Worm (Caenorhabditis elegans) whole organism, midembryonic: ENCODE measurements around the gene F25E5.9.

Experiments
- T22C8.4 ChIP-seq: fragments of 200-800 bp; sonication (Bioruptor generic); IDR thresholded peaks from 2 replicates; pipeline ENCODE4 v1.3.6; 2022; ENCODE audit warnings: missing genetic modification characterization, missing compliant biosample characterization
- cog-1 ChIP-seq: sonication (generic microtip); optimal IDR thresholded peaks from 2 replicates; lab custom pipeline; 2016; ENCODE audit warnings: missing genetic modification characterization, missing compliant biosample characterization
- flt-1 ChIP-seq: fragments of 200-800 bp; sonication (Bioruptor generic); IDR thresholded peaks from 2 replicates; pipeline ENCODE4 v1.3.6; 2022; ENCODE audit warnings: missing genetic modification characterization, missing compliant biosample characterization
- klf-2 ChIP-seq: fragments of 200-800 bp; sonication (Bioruptor generic); conservative IDR thresholded peaks from 2 replicates; pipeline ENCODE4 v1.3.6; 2022; ENCODE audit warnings: missing genetic modification reagents, missing genetic modification characterization, missing compliant biosample characterization
- med-1 ChIP-seq: sonication (generic microtip); optimal IDR thresholded peaks from 2 replicates; lab custom pipeline; 2017; ENCODE audit warnings: missing genetic modification characterization, mild to moderate bottlenecking, missing compliant biosample characterization, antibody characterized with exemption, missing genetic modification reagents; ENCODE audit not compliant: insufficient read depth
- ref-1 ChIP-seq: fragments of 200-800 bp; sonication (Bioruptor generic); conservative IDR thresholded peaks from 2 replicates; pipeline ENCODE4 v1.3.6; 2022; ENCODE audit warnings: missing genetic modification reagents, missing genetic modification characterization, missing compliant biosample characterization
- tab-1 ChIP-seq: fragments of 200-800 bp; sonication (Bioruptor generic); IDR thresholded peaks from 2 replicates; pipeline ENCODE4 v1.3.6; 2022; ENCODE audit warnings: missing genetic modification characterization, missing compliant biosample characterization
- ztf-23 ChIP-seq: fragments of 200-800 bp; sonication (Bioruptor generic); IDR thresholded peaks from 2 replicates; pipeline ENCODE4 v1.3.6; 2022; ENCODE audit warnings: missing genetic modification reagents, missing genetic modification characterization, missing compliant biosample characterization
- ztf-29 ChIP-seq: fragments of 200-800 bp; sonication (Bioruptor generic); IDR thresholded peaks from 2 replicates; pipeline ENCODE4 v1.3.6; 2022; ENCODE audit warnings: missing genetic modification reagents, missing genetic modification characterization, missing compliant biosample characterization

F25E5.9 gene

DNA sequence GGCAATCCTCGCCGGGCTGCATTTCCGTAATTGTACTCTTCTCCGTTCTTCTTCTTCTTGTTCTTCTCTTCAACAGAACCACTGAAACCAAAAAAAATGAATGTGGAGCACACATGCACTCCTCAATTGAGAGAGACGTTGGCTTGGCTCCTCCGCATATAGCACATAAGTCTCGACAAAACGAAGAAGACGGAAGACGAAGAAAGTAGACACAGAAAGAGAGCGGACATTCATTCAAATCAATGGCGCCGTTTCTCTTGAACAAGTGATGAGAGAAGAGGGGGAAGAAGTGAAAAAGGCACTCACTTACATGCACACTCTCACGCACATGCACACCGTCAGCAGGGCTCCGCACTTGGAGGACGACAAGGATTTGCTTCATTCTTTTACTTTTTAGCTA is at the start of gene F25E5.9:
F25E5.9 (minus strand) TSS at position 382 of the 400 bp plus-strand sequence.
- TF ChIP-seq ztf-23 (GFP tag; lab: Robert Waterston, UW) (no peak), ztf-29 (no peak), cog-1 (tag; lab: Kevin White, UChicago) (no peak), klf-2 (GFP tag; lab: Robert Waterston, UW) (no peak), flt-1 (GFP tag; lab: Robert Waterston, UW) (no peak), ref-1 (no peak), T22C8.4 (GFP tag; lab: Robert Waterston, UW) (no peak), med-1 (GFP tag; lab: Kevin White, UChicago) (no peak)

DNA sequence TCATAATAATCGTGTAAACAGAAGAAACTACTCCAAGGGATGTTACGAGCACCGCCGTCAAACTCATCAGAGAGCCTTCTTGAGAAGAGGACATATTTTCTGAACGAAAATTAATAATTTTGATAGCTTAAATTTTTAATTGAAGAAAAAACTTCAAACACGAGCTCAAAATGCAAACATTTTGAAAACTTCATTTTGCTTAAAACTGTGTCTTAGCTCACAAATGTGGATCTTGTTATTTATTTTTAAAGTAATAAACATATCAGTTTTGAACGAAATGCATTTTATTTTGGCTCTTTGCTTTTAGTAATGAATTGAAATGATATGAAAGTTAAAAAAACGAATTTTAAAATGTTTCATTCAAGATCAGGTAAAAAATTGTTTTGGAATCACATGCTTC is 49.8 kb upstream of the F25E5.9 start, which contains the start of gene srbc-7:
srbc-7 (minus strand) TSS at position 101 of the 400 bp plus-strand sequence.
- no peak for TF ChIP-seq med-1 (GFP tag; lab: Kevin White, UChicago)
- no peak for TF ChIP-seq ztf-23 (GFP tag; lab: Robert Waterston, UW)
- no peak for TF ChIP-seq ztf-29
- TF ChIP-seq T22C8.4 (GFP tag; lab: Robert Waterston, UW) = no peak
- no peak for TF ChIP-seq flt-1 (GFP tag; lab: Robert Waterston, UW)
- TF ChIP-seq cog-1 (tag; lab: Kevin White, UChicago) = no peak
- no peak for TF ChIP-seq klf-2 (GFP tag; lab: Robert Waterston, UW)
- TF ChIP-seq ref-1 = no peak
- TF ChIP-seq tab-1 (GFP tag; lab: Robert Waterston, UW) = no peak

DNA sequence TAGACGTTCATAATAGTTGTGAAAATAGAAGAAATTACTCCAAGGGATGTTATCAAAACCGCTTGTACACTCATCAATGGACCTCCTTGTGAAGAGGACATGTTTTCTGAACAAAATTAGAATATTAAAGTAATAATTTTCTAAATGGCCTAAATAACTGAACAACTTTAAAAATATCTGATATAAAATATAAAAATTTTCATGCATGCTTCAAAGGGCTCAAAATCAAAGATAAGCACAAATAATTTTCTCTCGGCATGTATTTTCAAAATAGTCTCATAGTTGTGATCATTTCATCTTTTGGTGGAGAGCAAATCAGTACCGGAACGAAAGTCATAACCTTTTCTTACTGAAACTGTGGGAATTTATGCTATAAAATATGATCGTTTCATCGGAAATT is 47.3 kb upstream of the F25E5.9 start, which contains the start of gene srbc-8:
srbc-8 (minus strand) TSS at position 101 of the 400 bp plus-strand sequence.
- TF ChIP-seq tab-1 (GFP tag; lab: Robert Waterston, UW) = no peak
- TF ChIP-seq klf-2 (GFP tag; lab: Robert Waterston, UW) = no peak
- no peak for TF ChIP-seq ztf-23 (GFP tag; lab: Robert Waterston, UW)
- no peak for TF ChIP-seq flt-1 (GFP tag; lab: Robert Waterston, UW)
- TF ChIP-seq cog-1 (tag; lab: Kevin White, UChicago) = no peak
- no peak for TF ChIP-seq T22C8.4 (GFP tag; lab: Robert Waterston, UW)
- TF ChIP-seq ztf-29 = no peak
- no peak for TF ChIP-seq med-1 (GFP tag; lab: Kevin White, UChicago)
- TF ChIP-seq ref-1 = no peak

DNA sequence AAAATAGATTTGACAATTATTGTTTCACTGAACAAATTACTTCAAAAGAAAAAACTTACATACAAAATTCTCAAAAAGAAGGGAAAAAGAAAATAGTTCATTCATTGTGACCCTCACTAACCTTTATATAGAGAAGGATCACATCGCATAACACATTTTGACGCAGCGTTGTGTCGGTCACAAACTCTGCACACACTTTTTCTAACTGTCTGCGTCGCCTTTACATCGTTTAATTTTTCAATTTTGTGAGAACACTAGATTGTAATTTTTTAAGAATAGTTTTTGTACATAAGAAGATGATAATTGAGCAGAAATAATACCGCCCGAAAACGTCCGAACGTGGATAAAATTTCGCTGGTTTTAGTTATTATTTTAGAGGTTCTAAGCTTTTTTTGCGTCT is 43.2 kb upstream of the F25E5.9 start, which contains the start of gene C18B10.6:
C18B10.6 (minus strand) TSS at position 101 of the 400 bp plus-strand sequence.
- TF ChIP-seq ref-1 (no peak), T22C8.4 (GFP tag; lab: Robert Waterston, UW) (no peak), tab-1 (GFP tag; lab: Robert Waterston, UW) (no peak), ztf-29 (no peak), flt-1 (GFP tag; lab: Robert Waterston, UW) (no peak), klf-2 (GFP tag; lab: Robert Waterston, UW) (no peak), ztf-23 (GFP tag; lab: Robert Waterston, UW) (no peak), cog-1 (tag; lab: Kevin White, UChicago) (no peak), med-1 (GFP tag; lab: Kevin White, UChicago) (no peak)

DNA sequence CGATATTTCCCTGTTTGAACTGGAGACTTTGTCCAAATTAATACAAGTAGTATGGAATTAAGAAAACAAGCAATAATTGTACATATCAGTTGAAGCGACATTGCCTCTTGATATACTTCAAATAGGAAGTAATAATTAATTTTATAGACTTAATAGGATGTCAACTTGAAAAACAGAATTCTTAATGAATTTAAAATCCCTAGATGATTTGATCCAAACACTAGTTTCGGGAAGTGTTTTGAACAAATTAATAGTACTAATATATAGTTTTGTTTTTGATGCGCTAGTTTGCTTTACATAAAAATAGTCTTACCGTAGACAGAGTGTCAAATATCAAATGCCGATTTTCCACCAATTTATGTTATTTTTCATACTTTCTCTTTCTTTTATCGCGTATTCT is 40.7 kb upstream of the F25E5.9 start, which contains the start of gene str-190:
str-190 (minus strand) TSS at position 101 of the 400 bp plus-strand sequence.
- TF ChIP-seq ztf-23 (GFP tag; lab: Robert Waterston, UW) (no peak), T22C8.4 (GFP tag; lab: Robert Waterston, UW) (no peak), klf-2 (GFP tag; lab: Robert Waterston, UW) (no peak), cog-1 (tag; lab: Kevin White, UChicago) (no peak), tab-1 (GFP tag; lab: Robert Waterston, UW) (no peak), ref-1 (no peak), ztf-29 (no peak), med-1 (GFP tag; lab: Kevin White, UChicago) (no peak), flt-1 (GFP tag; lab: Robert Waterston, UW) (no peak)

DNA sequence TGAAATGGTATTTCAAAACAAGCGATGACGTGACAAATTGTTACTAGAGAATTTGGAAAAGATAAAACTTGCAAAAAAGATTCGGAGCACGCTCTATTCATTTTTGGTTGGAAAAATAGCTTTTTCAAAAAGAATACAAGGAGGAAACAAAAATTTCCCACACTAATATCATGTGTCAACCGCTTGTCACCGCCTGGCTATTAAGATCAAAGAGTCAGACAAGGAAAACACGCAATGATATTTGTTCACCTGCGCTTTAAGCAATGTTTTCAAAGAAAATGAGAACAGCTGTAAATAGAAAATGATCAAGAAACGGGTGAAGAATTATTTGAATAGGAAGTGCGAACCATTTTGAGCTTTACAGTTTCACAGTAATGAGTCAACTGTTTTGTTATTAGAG is 39.0 kb upstream of the F25E5.9 start, which contains the start of gene srh-125:
srh-125 (minus strand) TSS at position 101 of the 400 bp plus-strand sequence.
- TF ChIP-seq ztf-23 (GFP tag; lab: Robert Waterston, UW) (no peak), tab-1 (GFP tag; lab: Robert Waterston, UW) (no peak), med-1 (GFP tag; lab: Kevin White, UChicago) (no peak), cog-1 (tag; lab: Kevin White, UChicago) (no peak), T22C8.4 (GFP tag; lab: Robert Waterston, UW) (no peak), flt-1 (GFP tag; lab: Robert Waterston, UW) (no peak), ztf-29 (no peak), ref-1 (no peak), klf-2 (GFP tag; lab: Robert Waterston, UW) (no peak)

DNA sequence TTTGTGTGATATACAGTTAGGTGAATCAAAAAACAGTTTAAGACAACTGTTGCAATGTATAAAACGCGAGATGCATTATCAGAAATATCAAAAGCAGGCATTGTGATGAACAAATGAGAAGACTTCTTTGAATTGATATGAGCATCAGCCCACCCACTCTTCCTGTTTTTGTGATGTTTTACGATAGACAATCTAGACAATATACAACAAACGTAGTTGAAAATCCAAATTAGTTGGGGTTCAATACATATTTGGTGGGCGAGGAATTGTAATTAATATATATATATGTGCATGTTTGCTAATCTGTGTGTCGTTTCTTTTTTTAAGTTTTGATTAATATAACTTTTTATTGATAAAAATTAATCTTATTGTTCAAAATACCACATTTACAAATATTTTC is 35.1 kb upstream of the F25E5.9 start, which contains the start of gene str-28:
str-28 (minus strand) TSS at position 101 of the 400 bp plus-strand sequence.
- no peak for TF ChIP-seq klf-2 (GFP tag; lab: Robert Waterston, UW)
- TF ChIP-seq cog-1 (tag; lab: Kevin White, UChicago) = no peak
- TF ChIP-seq ztf-29 = no peak
- TF ChIP-seq flt-1 (GFP tag; lab: Robert Waterston, UW) = no peak

DNA sequence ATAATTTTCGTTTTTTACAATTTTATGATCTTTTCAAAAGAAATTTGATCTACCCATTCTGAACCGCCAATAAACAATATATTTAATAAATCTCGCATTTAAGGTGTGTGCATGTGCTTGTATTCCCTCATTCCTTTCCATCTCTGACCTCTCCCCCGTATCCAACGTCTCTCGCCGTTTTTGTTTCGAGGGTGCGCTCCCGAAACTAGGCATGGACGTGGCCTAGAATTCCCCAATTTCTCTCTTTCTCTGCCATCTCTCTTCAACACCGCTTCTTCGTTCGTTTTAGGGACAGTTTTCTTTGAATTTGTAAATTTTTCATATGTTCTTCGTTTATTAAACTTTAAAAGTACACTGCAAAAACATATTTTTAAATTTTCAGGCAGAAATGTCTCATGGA is 27.8 kb upstream of the F25E5.9 start, which contains the start of gene F25E5.1:
F25E5.1 (plus strand) TSS at position 376 of the 400 bp plus-strand sequence.
- TF ChIP-seq ref-1 (no peak), klf-2 (GFP tag; lab: Robert Waterston, UW) (no peak), ztf-23 (GFP tag; lab: Robert Waterston, UW) (0 out of 2 replicates have a peak, but pooled peaks have one; percentile 57), flt-1 (GFP tag; lab: Robert Waterston, UW) (no peak), cog-1 (tag; lab: Kevin White, UChicago) (peak; percentile 27), med-1 (GFP tag; lab: Kevin White, UChicago) (no peak), ztf-29 (no peak), tab-1 (GFP tag; lab: Robert Waterston, UW) (no peak), T22C8.4 (GFP tag; lab: Robert Waterston, UW) (no peak)

DNA sequence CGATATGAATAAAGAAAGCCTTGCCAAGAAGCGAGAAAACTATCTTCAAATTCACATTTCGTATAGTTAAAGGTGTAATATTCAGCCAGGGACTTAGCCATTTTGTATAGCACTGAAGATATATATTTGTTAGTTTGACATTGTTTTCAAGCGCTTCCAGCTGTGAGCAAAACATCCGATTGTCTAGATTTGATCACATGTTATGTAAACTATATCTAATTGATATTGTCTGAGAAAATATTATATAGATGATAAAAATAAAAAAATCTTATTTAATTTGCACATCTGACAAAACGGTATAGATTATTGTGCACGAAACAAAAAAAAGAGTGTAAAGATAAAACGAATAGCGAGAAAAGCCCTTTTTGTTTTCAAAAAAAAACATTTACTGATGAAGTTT is 27.0 kb upstream of the F25E5.9 start, which contains the start of gene srh-89:
srh-89 (minus strand) TSS at position 101 of the 400 bp plus-strand sequence.
- TF ChIP-seq ref-1 = no peak
- no peak for TF ChIP-seq ztf-23 (GFP tag; lab: Robert Waterston, UW)
- TF ChIP-seq cog-1 (tag; lab: Kevin White, UChicago) = no peak
- TF ChIP-seq tab-1 (GFP tag; lab: Robert Waterston, UW) = no peak
- TF ChIP-seq ztf-29 = no peak
- TF ChIP-seq klf-2 (GFP tag; lab: Robert Waterston, UW) = no peak
- TF ChIP-seq T22C8.4 (GFP tag; lab: Robert Waterston, UW) = no peak
- no peak for TF ChIP-seq flt-1 (GFP tag; lab: Robert Waterston, UW)
- TF ChIP-seq med-1 (GFP tag; lab: Kevin White, UChicago) = no peak
